Fruit fly (Drosophila melanogaster): ENCODE data around the gene CG17839.

- TF ChIP-seq Mnt (GFP tag; optimal IDR thresholded peaks at IDR 0.05) (no peak), Hr96 (GFP tag; optimal IDR thresholded peaks at IDR 0.05) (no peak), Crg-1 (GFP tag; optimal IDR thresholded peaks at IDR 0.05) (no peak), ovo (GFP tag; optimal IDR thresholded peaks at IDR 0.05) (peak; percentile 17), toe (GFP tag; optimal IDR thresholded peaks at IDR 0.05) (no peak), cnc (optimal IDR thresholded peaks at IDR 0.05) (no peak), pad (GFP tag; optimal IDR thresholded peaks at IDR 0.05) (no peak), kay (GFP tag; ENCODE audit: borderline replicate concordance) (no peak), CG7101 (tag; optimal IDR thresholded peaks at IDR 0.05) (no peak), tj (GFP tag; optimal IDR thresholded peaks at IDR 0.05) (no peak), CG14711 (tag; optimal IDR thresholded peaks at IDR 0.05) (no peak), CG7045 (GFP tag; optimal IDR thresholded peaks at IDR 0.05) (no peak), bab1 (GFP tag; optimal IDR thresholded peaks at IDR 0.05) (no peak), CG12768 (GFP tag; optimal IDR thresholded peaks at IDR 0.05) (no peak)
These were observed 1.7 kb upstream of the CG17839 start, which contains the start of gene gnu for dm6 chr3L:14803236-14803635.

Data from whole organism, adult.